Fruit fly (Drosophila melanogaster): ENCODE data around the gene pira.

pira gene

dm6 chrX:12751786-12752187 is 11.6 kb downstream of the pira start:
- TF ChIP-seq fru (GFP tag; optimal IDR thresholded peaks at IDR 0.05) (no peak), tai (GFP tag; optimal IDR thresholded peaks at IDR 0.05) (no peak), brk (GFP tag; optimal IDR thresholded peaks at IDR 0.05) (no peak), sage (GFP tag; optimal IDR thresholded peaks at IDR 0.05) (no peak), sv (GFP tag; optimal IDR thresholded peaks at IDR 0.05) (no peak), CrebA (GFP tag; optimal IDR thresholded peaks at IDR 0.05; ENCODE audit: borderline replicate concordance) (no peak), Dif (GFP tag; optimal IDR thresholded peaks at IDR 0.05; ENCODE audit: partially characterized antibody) (peak; percentile 30), usp (GFP tag; optimal IDR thresholded peaks at IDR 0.05) (no peak), Hr83 (GFP tag; optimal IDR thresholded peaks at IDR 0.05; ENCODE audit: poor library complexity, severe bottlenecking) (peak; percentile 60), Vsx2 (GFP tag; optimal IDR thresholded peaks at IDR 0.05; ENCODE audit: partially characterized antibody) (peak; percentile 40), jim (GFP tag; optimal IDR thresholded peaks at IDR 0.05) (no peak), dl (GFP tag; optimal IDR thresholded peaks at IDR 0.05; ENCODE audit: insufficient read depth in 1 of 2, partially characterized antibody in 2 of 2) (peak in 1 of 2 experiments; percentile 36), Mio (GFP tag; optimal IDR thresholded peaks at IDR 0.05) (no peak), woc (GFP tag; optimal IDR thresholded peaks at IDR 0.05) (no peak), GATAd (GFP tag; optimal IDR thresholded peaks at IDR 0.05) (no peak), rgr (GFP tag; optimal IDR thresholded peaks at IDR 0.05) (no peak), Hr78 (GFP tag; optimal IDR thresholded peaks at IDR 0.05) (no peak)

DNA sequence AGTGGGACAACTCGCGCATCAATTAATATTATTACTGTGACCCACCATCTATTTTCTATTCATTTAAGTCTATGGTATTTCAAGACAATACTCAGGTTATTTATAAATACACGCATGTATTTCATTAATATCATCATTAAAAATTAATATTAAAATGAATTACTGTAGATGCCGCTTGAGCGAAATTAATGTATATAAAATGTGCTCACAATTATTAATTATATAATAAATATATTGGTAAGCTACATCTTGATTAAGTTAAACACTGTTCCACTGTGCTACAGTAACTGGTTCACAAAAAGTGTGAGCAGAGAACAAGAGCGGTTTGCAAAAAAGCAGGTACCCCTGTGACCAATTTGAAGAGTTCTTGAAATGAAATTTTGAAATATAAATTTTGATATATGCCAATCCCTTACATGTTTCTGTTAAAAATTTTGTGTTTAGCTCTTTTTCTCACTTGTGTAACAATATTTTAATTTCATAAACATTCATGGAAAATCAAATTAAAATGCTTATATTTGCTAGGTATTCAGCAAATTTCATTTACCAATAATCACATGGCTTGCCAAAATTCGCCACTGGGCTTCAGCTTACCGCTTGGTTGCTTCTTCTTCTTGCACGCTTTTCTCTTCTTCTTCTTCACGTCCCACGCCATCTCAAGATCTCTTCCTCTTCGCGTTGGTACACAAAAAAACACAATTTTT is 12.3 kb downstream of the pira start:
- peak; percentile 96 for TF ChIP-seq tai (GFP tag; optimal IDR thresholded peaks at IDR 0.05)
- TF ChIP-seq GATAd (GFP tag; optimal IDR thresholded peaks at IDR 0.05) = peak; percentile 96
- TF ChIP-seq sv (GFP tag; optimal IDR thresholded peaks at IDR 0.05) = peak; percentile 100
- TF ChIP-seq woc (GFP tag; optimal IDR thresholded peaks at IDR 0.05) = peak; percentile 98
- peak; percentile 94 for TF ChIP-seq CrebA (GFP tag; optimal IDR thresholded peaks at IDR 0.05; ENCODE audit: borderline replicate concordance)
- TF ChIP-seq dmrt93B (GFP tag; optimal IDR thresholded peaks at IDR 0.05) = peak; percentile 100
- TF ChIP-seq psq (GFP tag; optimal IDR thresholded peaks at IDR 0.05) = peak; percentile 95
- no peak for TF ChIP-seq pan (optimal IDR thresholded peaks at IDR 0.05)
- no peak for TF ChIP-seq N (GFP tag; optimal IDR thresholded peaks at IDR 0.05)
- TF ChIP-seq jim (GFP tag; optimal IDR thresholded peaks at IDR 0.05) = no peak
- TF ChIP-seq Dfd (GFP tag; optimal IDR thresholded peaks at IDR 0.05) = peak; percentile 99
- peak; percentile 96 for TF ChIP-seq Jra (GFP tag; optimal IDR thresholded peaks at IDR 0.05)
- no peak for TF ChIP-seq dl (GFP tag; optimal IDR thresholded peaks at IDR 0.05; ENCODE audit: insufficient read depth in 1 of 2, partially characterized antibody in 2 of 2)
- peak; percentile 97 for TF ChIP-seq sage (GFP tag; optimal IDR thresholded peaks at IDR 0.05)
- peak; percentile 81 for TF ChIP-seq Rel (GFP tag; optimal IDR thresholded peaks at IDR 0.05)
- TF ChIP-seq Rel (tag; optimal IDR thresholded peaks at IDR 0.05) = peak; percentile 96
- peak; percentile 99 for TF ChIP-seq OdsH (GFP tag; optimal IDR thresholded peaks at IDR 0.05)
- TF ChIP-seq Abd-B (GFP tag; optimal IDR thresholded peaks at IDR 0.05) = no peak
- peak; percentile 99 for TF ChIP-seq rgr (GFP tag; optimal IDR thresholded peaks at IDR 0.05)
- peak; percentile 2 for TF ChIP-seq usp (GFP tag; optimal IDR thresholded peaks at IDR 0.05)
- TF ChIP-seq Hr78 (GFP tag; optimal IDR thresholded peaks at IDR 0.05) = no peak
- TF ChIP-seq dsf (GFP tag; optimal IDR thresholded peaks at IDR 0.05; ENCODE audit: borderline replicate concordance) = peak; percentile 95
- peak; percentile 99 for TF ChIP-seq CG9705 (GFP tag; optimal IDR thresholded peaks at IDR 0.05)
- peak; percentile 97 for TF ChIP-seq CG32264 (GFP tag; optimal IDR thresholded peaks at IDR 0.05)
- peak; percentile 86 for TF ChIP-seq brk (GFP tag; optimal IDR thresholded peaks at IDR 0.05)
- no peak for TF ChIP-seq Myc (optimal IDR thresholded peaks at IDR 0.05)
- TF ChIP-seq fru (GFP tag; optimal IDR thresholded peaks at IDR 0.05) = peak; percentile 100
- peak; percentile 100 for TF ChIP-seq HLH106 (tag; optimal IDR thresholded peaks at IDR 0.05)
- peak; percentile 99 for TF ChIP-seq br (GFP tag; optimal IDR thresholded peaks at IDR 0.05)
- no peak for TF ChIP-seq lola (GFP tag; optimal IDR thresholded peaks at IDR 0.05)
- TF ChIP-seq foxo (GFP tag; optimal IDR thresholded peaks at IDR 0.05) = peak; percentile 97 to 100
- no peak for TF ChIP-seq Vsx2 (GFP tag; optimal IDR thresholded peaks at IDR 0.05; ENCODE audit: partially characterized antibody)
- peak; percentile 94 for TF ChIP-seq Mio (GFP tag; optimal IDR thresholded peaks at IDR 0.05)
- TF ChIP-seq Sp1 (GFP tag; optimal IDR thresholded peaks at IDR 0.05) = peak; percentile 100
- TF ChIP-seq h (GFP tag; optimal IDR thresholded peaks at IDR 0.05) = peak; percentile 99
- TF ChIP-seq ey (GFP tag; optimal IDR thresholded peaks at IDR 0.05) = peak; percentile 100
- peak; percentile 70 for TF ChIP-seq Hr83 (GFP tag; optimal IDR thresholded peaks at IDR 0.05; ENCODE audit: poor library complexity, severe bottlenecking)
- TF ChIP-seq Dif (GFP tag; optimal IDR thresholded peaks at IDR 0.05; ENCODE audit: partially characterized antibody) = no peak
- peak; percentile 99 for TF ChIP-seq Hnf4 (GFP tag; optimal IDR thresholded peaks at IDR 0.05)
